Fruit fly (Drosophila melanogaster) whole organism, wandering third instar larva: Measurements from ENCODE around the gene CG5828.

Experiments
- Abd-B ChIP-seq: fragments of >200 bp; optimal IDR thresholded peaks from 2 replicates; lab custom pipeline; 2017; ENCODE audit warnings: missing biosample characterization, missing genetic modification characterization
- CG32264 ChIP-seq: fragments of 200-800 bp; sonication (Bioruptor generic); optimal IDR thresholded peaks from 2 replicates; lab custom pipeline; 2016; ENCODE audit warnings: missing biosample characterization, missing genetic modification characterization
- CrebA ChIP-seq: fragments of 200-800 bp; sonication (Bioruptor generic); optimal IDR thresholded peaks from 2 replicates; lab custom pipeline; 2016; ENCODE audit warnings: missing biosample characterization, mild to moderate bottlenecking, missing genetic modification characterization, borderline replicate concordance
- Dfd ChIP-seq: fragments of >200 bp; optimal IDR thresholded peaks from 2 replicates; lab custom pipeline; 2017; ENCODE audit warnings: missing biosample characterization, missing genetic modification characterization
- Dif ChIP-seq: fragments of 200-275, 200-300 bp; sonication (Bioruptor generic); optimal IDR thresholded peaks from 2 replicates; lab custom pipeline; 2018; ENCODE audit warnings: missing biosample characterization, missing genetic modification characterization; ENCODE audit not compliant: partially characterized antibody
- HLH106 ChIP-seq: fragments of 200-800 bp; optimal IDR thresholded peaks from 3 replicates; lab custom pipeline; 2019; ENCODE audit warnings: missing biosample characterization, mild to moderate bottlenecking, missing genetic modification characterization, moderate library complexity
- Hnf4 ChIP-seq: fragments of 200-800 bp; sonication (Bioruptor generic); optimal IDR thresholded peaks from 2 replicates; lab custom pipeline; 2016; ENCODE audit warnings: missing biosample characterization, mild to moderate bottlenecking, missing genetic modification characterization
- Hr78 ChIP-seq: fragments of >200 bp; optimal IDR thresholded peaks from 2 replicates; lab custom pipeline; 2017; ENCODE audit warnings: missing biosample characterization, missing genetic modification characterization
- Hr83 ChIP-seq: fragments of 200-300 bp; sonication (Bioruptor generic); optimal IDR thresholded peaks from 2 replicates; lab custom pipeline; 2016; ENCODE audit warnings: missing biosample characterization, mild to moderate bottlenecking, missing genetic modification characterization, moderate library complexity; ENCODE audit not compliant: poor library complexity, severe bottlenecking
- Jra ChIP-seq: sonication (Bioruptor generic); optimal IDR thresholded peaks from 2 replicates; lab custom pipeline; 2016; ENCODE audit warnings: missing biosample characterization, missing genetic modification characterization
- Mio ChIP-seq: sonication (Bioruptor generic); optimal IDR thresholded peaks from 2 replicates; lab custom pipeline; 2016; ENCODE audit warnings: missing biosample characterization, missing genetic modification characterization
- Myc ChIP-seq: fragments of >200 bp; optimal IDR thresholded peaks from 2 replicates; lab custom pipeline; 2017
- N ChIP-seq: fragments of >200 bp; optimal IDR thresholded peaks from 2 replicates; lab custom pipeline; 2018; ENCODE audit warnings: missing biosample characterization, missing external identifiers, missing genetic modification characterization
- OdsH ChIP-seq: fragments of 200-800 bp; sonication (Bioruptor generic); optimal IDR thresholded peaks from 2 replicates; lab custom pipeline; 2016; ENCODE audit warnings: missing biosample characterization, mild to moderate bottlenecking, missing genetic modification characterization
- Rel ChIP-seq, 2 experiments: fragments of 200-800 bp; sonication (Bioruptor generic) in 1 of 2; optimal IDR thresholded peaks; 2 replicates in 1 of 2; 3 replicates in 1 of 2; lab custom pipeline; 2016 to 2019; ENCODE audit warnings: mild to moderate bottlenecking in 2 of 2, missing biosample characterization in 2 of 2, missing genetic modification characterization in 2 of 2, moderate library complexity in 1 of 2
- Sp1 ChIP-seq: fragments of 200-800 bp; sonication (Bioruptor generic); optimal IDR thresholded peaks from 3 replicates; lab custom pipeline; 2019; ENCODE audit warnings: missing biosample characterization, mild to moderate bottlenecking, missing genetic modification characterization, moderate library complexity
- Vsx2 ChIP-seq: fragments of 200-300, 225-300 bp; sonication (Bioruptor generic); optimal IDR thresholded peaks from 2 replicates; lab custom pipeline; 2018; ENCODE audit warnings: missing biosample characterization, missing genetic modification characterization; ENCODE audit not compliant: partially characterized antibody
- br ChIP-seq: fragments of 200-800 bp; sonication (Bioruptor generic); optimal IDR thresholded peaks from 2 replicates; lab custom pipeline; 2016; ENCODE audit warnings: missing biosample characterization, missing genetic modification characterization
- dl ChIP-seq, 2 experiments: fragments of 175-275, 200-275 bp in 1 of 2; fragments of 200-275 bp in 1 of 2; sonication (Bioruptor generic); optimal IDR thresholded peaks; lab custom pipeline; 2018; ENCODE audit warnings: mild to moderate bottlenecking in 2 of 2, missing biosample characterization in 2 of 2, missing genetic modification characterization in 2 of 2, moderate library complexity in 2 of 2; ENCODE audit not compliant: partially characterized antibody in 2 of 2, insufficient read depth in 1 of 2
- dsf ChIP-seq: sonication (Bioruptor generic); optimal IDR thresholded peaks from 2 replicates; lab custom pipeline; 2016; ENCODE audit warnings: missing biosample characterization, missing genetic modification characterization, borderline replicate concordance
- ey ChIP-seq: fragments of 200-800 bp; sonication (Bioruptor generic); optimal IDR thresholded peaks from 2 replicates; lab custom pipeline; 2016; ENCODE audit warnings: missing biosample characterization, missing genetic modification characterization
- foxo ChIP-seq, 2 experiments: fragments of 200-800 bp; sonication (Bioruptor generic); optimal IDR thresholded peaks; 2 replicates in 1 of 2; 3 replicates in 1 of 2; lab custom pipeline; 2016 to 2017; ENCODE audit warnings: missing biosample characterization in 2 of 2, missing genetic modification characterization in 2 of 2
- fru ChIP-seq: fragments of 200-800 bp; sonication (Bioruptor generic); optimal IDR thresholded peaks from 3 replicates; lab custom pipeline; 2016; ENCODE audit warnings: missing biosample characterization, mild to moderate bottlenecking, missing genetic modification characterization
- h ChIP-seq: fragments of 200-800 bp; sonication (Bioruptor generic); optimal IDR thresholded peaks from 3 replicates; lab custom pipeline; 2016; ENCODE audit warnings: missing biosample characterization, mild to moderate bottlenecking, missing genetic modification characterization
- jim ChIP-seq: fragments of 175-275, 200-325 bp; sonication (Bioruptor generic); optimal IDR thresholded peaks from 2 replicates; lab custom pipeline; 2016; ENCODE audit warnings: missing biosample characterization, mild to moderate bottlenecking, missing genetic modification characterization
- pan ChIP-seq: fragments of >200 bp; optimal IDR thresholded peaks from 2 replicates; lab custom pipeline; 2017
- psq ChIP-seq: fragments of 200-800 bp; sonication (Bioruptor generic); optimal IDR thresholded peaks from 3 replicates; lab custom pipeline; 2017; ENCODE audit warnings: missing biosample characterization, mild to moderate bottlenecking, missing genetic modification characterization, moderate library complexity
- rgr ChIP-seq: fragments of 200-800 bp; sonication (Bioruptor generic); optimal IDR thresholded peaks from 3 replicates; lab custom pipeline; 2016; ENCODE audit warnings: missing biosample characterization, mild to moderate bottlenecking, missing genetic modification characterization
- tai ChIP-seq: sonication (Bioruptor generic); optimal IDR thresholded peaks from 2 replicates; lab custom pipeline; 2016; ENCODE audit warnings: missing biosample characterization, missing genetic modification characterization
- usp ChIP-seq: fragments of >200 bp; optimal IDR thresholded peaks from 2 replicates; lab custom pipeline; 2017; ENCODE audit warnings: missing biosample characterization, missing genetic modification characterization
- woc ChIP-seq: sonication (Bioruptor generic); optimal IDR thresholded peaks from 2 replicates; lab custom pipeline; 2016; ENCODE audit warnings: missing biosample characterization, mild to moderate bottlenecking, missing genetic modification characterization

CG5828 gene

DNA sequence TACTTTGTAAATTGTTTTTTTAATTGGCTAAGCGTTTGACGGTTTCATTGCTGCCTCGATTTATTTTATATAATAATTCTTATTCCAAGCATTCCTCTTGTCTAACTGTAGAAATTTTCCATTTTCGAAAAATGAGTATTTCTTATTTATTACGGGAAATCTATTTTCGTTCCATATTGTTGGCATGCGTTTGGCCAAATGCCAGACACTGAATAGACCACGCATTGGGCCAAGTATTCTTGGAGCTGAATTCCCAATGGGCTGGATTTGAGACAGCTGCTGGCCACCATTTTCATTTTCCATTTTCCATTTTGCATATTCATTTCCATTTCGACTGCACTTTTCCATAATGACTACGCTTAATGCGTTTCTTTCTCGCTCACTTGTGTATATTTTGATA is 22.7 kb downstream of the CG5828 start:
- no peak for TF ChIP-seq Dif
- no peak for TF ChIP-seq usp (GFP tag; lab: Kevin White, UChicago)
- TF ChIP-seq Vsx2 = no peak
- TF ChIP-seq dl (GFP tag; optimal IDR thresholded peaks at IDR 0.05; lab: Kevin White, UChicago; ENCODE audit: insufficient read depth in 1 of 2, partially characterized antibody in 2 of 2) = no peak
- TF ChIP-seq rgr (GFP tag; lab: Kevin White, UChicago) = no peak
- no peak for TF ChIP-seq ey (GFP tag; lab: Kevin White, UChicago)
- TF ChIP-seq Abd-B = no peak
- no peak for TF ChIP-seq Hr78
- no peak for TF ChIP-seq Rel (GFP tag; optimal IDR thresholded peaks at IDR 0.05; lab: Kevin White, UChicago)
- no peak for TF ChIP-seq Rel (tag; optimal IDR thresholded peaks at IDR 0.05; lab: Kevin White, UChicago)
- no peak for TF ChIP-seq Mio (GFP tag; lab: Kevin White, UChicago)
- no peak for TF ChIP-seq N (GFP tag; lab: Kevin White, UChicago)
- no peak for TF ChIP-seq HLH106 (tag; lab: Kevin White, UChicago)
- no peak for TF ChIP-seq Hr83 (GFP tag; lab: Kevin White, UChicago)
- no peak for TF ChIP-seq br (GFP tag; lab: Kevin White, UChicago)
- no peak for TF ChIP-seq woc (GFP tag; lab: Kevin White, UChicago)
- no peak for TF ChIP-seq tai (GFP tag; lab: Kevin White, UChicago)
- TF ChIP-seq, all 38 proteins: peak for 0

DNA sequence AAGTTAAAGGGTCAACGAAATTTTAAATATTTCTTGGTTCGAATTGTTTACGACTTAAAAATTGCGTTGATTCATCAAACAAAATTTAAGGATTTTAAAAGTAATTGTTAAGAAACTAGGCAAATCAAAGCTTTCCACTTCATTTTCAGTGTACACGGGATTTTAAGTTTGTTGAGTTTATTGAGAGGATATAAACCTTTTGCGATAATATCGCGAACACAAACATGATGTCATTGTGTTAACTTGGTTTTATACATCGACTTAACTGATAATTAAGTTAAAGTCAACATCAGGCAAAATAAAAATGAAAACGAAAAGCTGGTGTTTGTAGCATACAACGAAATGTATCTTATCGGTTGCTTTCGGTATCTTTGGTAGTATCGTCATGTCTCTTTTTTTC is 23.3 kb downstream of the CG5828 start:
- TF ChIP-seq N (GFP tag; lab: Kevin White, UChicago) (no peak), ey (GFP tag; lab: Kevin White, UChicago) (no peak), Myc (lab: Kevin White, UChicago) (no peak), Rel (GFP tag; optimal IDR thresholded peaks at IDR 0.05; lab: Kevin White, UChicago) (no peak), Rel (tag; optimal IDR thresholded peaks at IDR 0.05; lab: Kevin White, UChicago) (no peak), HLH106 (tag; lab: Kevin White, UChicago) (no peak), Abd-B (no peak), fru (no peak), jim (GFP tag; lab: Kevin White, UChicago) (no peak), CG32264 (GFP tag; lab: Kevin White, UChicago) (no peak), CrebA (no peak), psq (GFP tag; lab: Kevin White, UChicago) (no peak), rgr (GFP tag; lab: Kevin White, UChicago) (no peak), Sp1 (GFP tag; lab: Kevin White, UChicago) (peak; percentile 8), tai (GFP tag; lab: Kevin White, UChicago) (no peak), h (GFP tag; lab: Kevin White, UChicago) (no peak), foxo (GFP tag; optimal IDR thresholded peaks at IDR 0.05; lab: Kevin White, UChicago) (peak in 1 of 2 experiments; percentile 7), Vsx2 (no peak)
- TF ChIP-seq, all 38 proteins: peak for 2

DNA sequence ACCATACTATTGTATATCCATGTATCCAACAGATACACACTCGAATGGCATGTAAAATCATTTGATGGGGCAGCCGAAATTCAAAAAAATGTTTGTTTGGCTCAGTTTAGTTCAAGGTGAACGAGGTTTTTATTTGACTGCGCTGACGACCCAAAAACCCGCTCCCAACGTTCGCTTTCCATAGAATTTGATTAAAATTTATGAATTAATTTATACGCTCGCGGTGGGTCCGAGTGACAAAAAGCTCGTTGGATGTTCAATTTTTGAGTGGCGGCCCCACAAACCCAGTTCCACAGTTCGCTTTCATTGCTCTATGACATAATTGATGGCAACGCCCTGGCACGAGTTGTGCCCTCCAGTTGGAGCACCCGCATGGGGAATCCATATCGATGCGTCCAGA is 25.9 kb downstream of the CG5828 start:
- no peak for TF ChIP-seq Jra (GFP tag; lab: Kevin White, UChicago)
- TF ChIP-seq rgr (GFP tag; lab: Kevin White, UChicago) = no peak
- no peak for TF ChIP-seq N (GFP tag; lab: Kevin White, UChicago)
- no peak for TF ChIP-seq Rel (GFP tag; optimal IDR thresholded peaks at IDR 0.05; lab: Kevin White, UChicago)
- no peak for TF ChIP-seq Rel (tag; optimal IDR thresholded peaks at IDR 0.05; lab: Kevin White, UChicago)
- TF ChIP-seq CrebA = no peak
- TF ChIP-seq OdsH (GFP tag; lab: Kevin White, UChicago) = no peak
- no peak for TF ChIP-seq Dif
- no peak for TF ChIP-seq tai (GFP tag; lab: Kevin White, UChicago)
- no peak for TF ChIP-seq Hnf4 (GFP tag; lab: Kevin White, UChicago)
- TF ChIP-seq pan (lab: Kevin White, UChicago) = no peak
- no peak for TF ChIP-seq dsf
- no peak for TF ChIP-seq Dfd (GFP tag; lab: Kevin White, UChicago)
